Worm (Caenorhabditis elegans) whole organism, L3 larva: ENCODE data around the gene srbc-32.

Experiments
- aly-2 ChIP-seq: fragments of 150-350 bp; optimal IDR thresholded peaks from 2 replicates; lab custom pipeline; 2014; ENCODE audit warnings: missing biosample characterization, missing genetic modification characterization
- ama-1 ChIP-seq: fragments of 150-350 bp; optimal IDR thresholded peaks from 2 replicates; lab custom pipeline; 2018
- ceh-28 ChIP-seq: fragments of 150-350 bp; optimal IDR thresholded peaks from 2 replicates; lab custom pipeline; 2014; ENCODE audit warnings: missing biosample characterization, missing genetic modification reagents, missing genetic modification characterization
- ceh-82 ChIP-seq: fragments of 150-350 bp; optimal IDR thresholded peaks from 2 replicates; lab custom pipeline; 2014; ENCODE audit warnings: missing biosample characterization, missing genetic modification characterization
- ceh-9 ChIP-seq: sonication (generic microtip); optimal IDR thresholded peaks from 2 replicates; lab custom pipeline; 2018; ENCODE audit warnings: missing biosample characterization, missing genetic modification characterization
- daf-12 ChIP-seq: fragments of 150-350 bp; optimal IDR thresholded peaks from 2 replicates; lab custom pipeline; 2014; ENCODE audit warnings: missing biosample characterization, missing genetic modification reagents, missing genetic modification characterization
- egl-27 ChIP-seq: sonication (generic microtip); optimal IDR thresholded peaks from 4 replicates; lab custom pipeline; 2017; ENCODE audit warnings: missing biosample characterization, missing genetic modification reagents, missing genetic modification characterization
- egl-5 ChIP-seq: fragments of 150-350 bp; optimal IDR thresholded peaks from 2 replicates; lab custom pipeline; 2017; ENCODE audit warnings: missing biosample characterization, missing genetic modification reagents, missing genetic modification characterization, inconsistent platforms
- elt-1 ChIP-seq: fragments of 150-350 bp; optimal IDR thresholded peaks from 2 replicates; lab custom pipeline; 2014; ENCODE audit warnings: missing biosample characterization, missing genetic modification characterization
- elt-2 ChIP-seq: sonication (generic microtip); optimal IDR thresholded peaks from 2 replicates; lab custom pipeline; 2016; ENCODE audit warnings: missing genetic modification reagents, mild to moderate bottlenecking, missing genetic modification characterization, missing compliant biosample characterization
- elt-3 ChIP-seq, 3 experiments: fragments of 150-350 bp in 1 of 3; sonication (generic microtip) in 2 of 3; optimal IDR thresholded peaks; 2 replicates in 2 of 3; 4 replicates in 1 of 3; lab custom pipeline; 2014 to 2017; ENCODE audit warnings: missing biosample characterization in 3 of 3, missing genetic modification characterization in 3 of 3
- fkh-10 ChIP-seq: sonication (generic microtip); optimal IDR thresholded peaks from 2 replicates; lab custom pipeline; 2017; ENCODE audit warnings: missing biosample characterization, missing genetic modification reagents, missing genetic modification characterization
- fkh-2 ChIP-seq: fragments of 150-350 bp; optimal IDR thresholded peaks from 2 replicates; lab custom pipeline; 2014; ENCODE audit warnings: missing biosample characterization, missing genetic modification reagents, missing genetic modification characterization
- fos-1 ChIP-seq: fragments of 150-350 bp; optimal IDR thresholded peaks from 2 replicates; lab custom pipeline; 2014; ENCODE audit warnings: missing biosample characterization, missing genetic modification characterization
- jun-1 ChIP-seq: fragments of 150-350 bp; optimal IDR thresholded peaks from 2 replicates; lab custom pipeline; 2014; ENCODE audit warnings: missing biosample characterization, missing genetic modification reagents, missing genetic modification characterization
- lin-15B ChIP-seq: fragments of 150-350 bp; optimal IDR thresholded peaks from 2 replicates; lab custom pipeline; 2014; ENCODE audit warnings: missing biosample characterization, missing genetic modification characterization
- lin-39 ChIP-seq: fragments of 150-350 bp; optimal IDR thresholded peaks from 2 replicates; lab custom pipeline; 2018; ENCODE audit warnings: missing biosample characterization, missing genetic modification reagents, missing genetic modification characterization
- nfya-1 ChIP-seq: sonication (generic microtip); optimal IDR thresholded peaks from 2 replicates; lab custom pipeline; 2017; ENCODE audit warnings: missing genetic modification characterization, mild to moderate bottlenecking, missing compliant biosample characterization, antibody characterized with exemption, moderate library complexity; ENCODE audit not compliant: insufficient read depth
- nhr-11 ChIP-seq: fragments of 150-350 bp; optimal IDR thresholded peaks from 2 replicates; lab custom pipeline; 2014; ENCODE audit warnings: missing biosample characterization, missing genetic modification characterization
- nhr-23 ChIP-seq: fragments of 150-350 bp; optimal IDR thresholded peaks from 2 replicates; lab custom pipeline; 2014; ENCODE audit warnings: missing biosample characterization, missing genetic modification reagents, missing genetic modification characterization
- nhr-237 ChIP-seq: fragments of 150-350 bp; optimal IDR thresholded peaks from 2 replicates; lab custom pipeline; 2014; ENCODE audit warnings: missing biosample characterization, missing genetic modification characterization
- nhr-25 ChIP-seq: sonication (generic microtip); optimal IDR thresholded peaks from 2 replicates; lab custom pipeline; 2017; ENCODE audit warnings: missing biosample characterization, missing genetic modification characterization
- nhr-28 ChIP-seq: fragments of 150-350 bp; optimal IDR thresholded peaks from 2 replicates; lab custom pipeline; 2014; ENCODE audit warnings: missing biosample characterization, missing genetic modification characterization
- nhr-43 ChIP-seq: sonication (generic microtip); optimal IDR thresholded peaks from 2 replicates; lab custom pipeline; 2016; ENCODE audit warnings: mild to moderate bottlenecking, missing genetic modification characterization, missing compliant biosample characterization; ENCODE audit not compliant: poor library complexity, severe bottlenecking
- nhr-76 ChIP-seq: fragments of 150-350 bp; sonication (generic microtip); optimal IDR thresholded peaks from 5 replicates; lab custom pipeline; 2014; ENCODE audit warnings: missing biosample characterization, missing genetic modification characterization
- nhr-77 ChIP-seq: fragments of 150-350 bp; optimal IDR thresholded peaks from 2 replicates; lab custom pipeline; 2014; ENCODE audit warnings: missing biosample characterization, missing genetic modification characterization
- pha-4 ChIP-seq: fragments of 150-350 bp; optimal IDR thresholded peaks from 2 replicates; lab custom pipeline; 2014; ENCODE audit warnings: missing biosample characterization, missing genetic modification reagents, missing genetic modification characterization
- pqm-1 ChIP-seq: fragments of 150-350 bp; optimal IDR thresholded peaks from 2 replicates; lab custom pipeline; 2017; ENCODE audit warnings: missing biosample characterization, missing genetic modification characterization, inconsistent platforms
- sea-2 ChIP-seq: fragments of 150-350 bp; sonication (generic microtip); optimal IDR thresholded peaks from 4 replicates; lab custom pipeline; 2014; ENCODE audit warnings: missing biosample characterization, missing genetic modification reagents, missing genetic modification characterization
- skn-1 ChIP-seq: fragments of 150-350 bp; optimal IDR thresholded peaks from 2 replicates; lab custom pipeline; 2014; ENCODE audit warnings: missing biosample characterization, missing genetic modification characterization
- snpc-4 ChIP-seq: fragments of 150-350 bp; optimal IDR thresholded peaks from 2 replicates; lab custom pipeline; 2014; ENCODE audit warnings: missing biosample characterization, missing genetic modification characterization
- tbx-2 ChIP-seq: sonication (generic microtip); optimal IDR thresholded peaks from 2 replicates; lab custom pipeline; 2016; ENCODE audit warnings: mild to moderate bottlenecking, missing genetic modification characterization, missing compliant biosample characterization
- unc-39 ChIP-seq: sonication (generic microtip); optimal IDR thresholded peaks from 4 replicates; lab custom pipeline; 2017; ENCODE audit warnings: missing biosample characterization, missing genetic modification characterization
- unc-62 ChIP-seq: fragments of 150-350 bp; sonication (generic microtip); optimal IDR thresholded peaks from 4 replicates; lab custom pipeline; 2014; ENCODE audit warnings: missing biosample characterization, missing genetic modification reagents, missing genetic modification characterization
- zag-1 ChIP-seq: fragments of 150-350 bp; optimal IDR thresholded peaks from 2 replicates; lab custom pipeline; 2014; ENCODE audit warnings: missing biosample characterization, missing genetic modification characterization
- ztf-11 ChIP-seq: fragments of 150-350 bp; optimal IDR thresholded peaks from 2 replicates; lab custom pipeline; 2014; ENCODE audit warnings: missing biosample characterization, missing genetic modification characterization
- ztf-4 ChIP-seq: fragments of 150-350 bp; optimal IDR thresholded peaks from 2 replicates; lab custom pipeline; 2014; ENCODE audit warnings: missing biosample characterization, missing genetic modification characterization

Gene srbc-32

ce11 chrV:3490435-3490834 lies 3.7 kb upstream of the srbc-32 start, which contains the start of gene srbc-36:
Gene srbc-36, minus strand, starts transcription at chrV:3490535.
- TF ChIP-seq ztf-4 (no peak), nfya-1 (tag; lab: Kevin White, UChicago) (no peak), nhr-23 (no peak)
- TF ChIP-seq, all 47 proteins: peak for 0

ce11 chrV:3484702-3485101 lies 2.1 kb downstream of the srbc-32 start, which contains the start of gene srbc-33:
Gene srbc-33, minus strand, starts transcription at chrV:3484802.
- TF ChIP-seq pha-4, result no peak
- TF ChIP-seq elt-1 (tag; lab: Kevin White, UChicago), result no peak
- TF ChIP-seq egl-5 (tag; lab: Kevin White, UChicago), result no peak
- TF ChIP-seq unc-62, result no peak
- no peak for TF ChIP-seq skn-1 (tag; lab: Kevin White, UChicago)
- TF ChIP-seq daf-12 (tag; lab: Kevin White, UChicago), result no peak
- TF ChIP-seq fos-1 (tag; lab: Kevin White, UChicago), result no peak
- TF ChIP-seq jun-1 (tag; lab: Kevin White, UChicago), result no peak

- TF ChIP-seq ztf-4, result no peak
- TF ChIP-seq elt-2 (tag; lab: Kevin White, UChicago), result peak; percentile 67
- TF ChIP-seq fkh-2 (tag; lab: Kevin White, UChicago), result no peak
- no peak for TF ChIP-seq fkh-10 (GFP tag; lab: Kevin White, UChicago)
- TF ChIP-seq ceh-9 (tag; lab: Kevin White, UChicago), result no peak
- TF ChIP-seq nhr-237 (tag; lab: Kevin White, UChicago), result no peak
- TF ChIP-seq jun-1 (tag; lab: Kevin White, UChicago), result peak; percentile 23
- peak; percentile 2 for TF ChIP-seq pqm-1 (tag; lab: Kevin White, UChicago)
- TF ChIP-seq lin-15B (tag; lab: Kevin White, UChicago), result no peak
- no peak for TF ChIP-seq tbx-2
Measured at ce11 chrV:3482550-3483002, 4.2 kb downstream of the srbc-32 start, which contains the start of gene lys-7. Gene lys-7, minus strand, starts transcription at chrV:3482600.

ce11 chrV:3480346-3480745 lies 6.4 kb downstream of the srbc-32 start, which contains the start of gene srbc-30:
Gene srbc-30, minus strand, starts transcription at chrV:3480446.
- TF ChIP-seq ceh-28 (tag; lab: Kevin White, UChicago) (no peak), lin-15B (tag; lab: Kevin White, UChicago) (no peak), pha-4 (no peak), nhr-237 (tag; lab: Kevin White, UChicago) (no peak), ztf-11 (no peak), tbx-2 (no peak), elt-3 (tag; optimal IDR thresholded peaks at IDR 0.05; lab: Kevin White, UChicago) (no peak), elt-1 (tag; lab: Kevin White, UChicago) (no peak), snpc-4 (no peak), nhr-28 (tag; lab: Kevin White, UChicago) (no peak), ama-1 (lab: Kevin White, UChicago) (no peak), skn-1 (tag; lab: Kevin White, UChicago) (no peak)

DNA sequence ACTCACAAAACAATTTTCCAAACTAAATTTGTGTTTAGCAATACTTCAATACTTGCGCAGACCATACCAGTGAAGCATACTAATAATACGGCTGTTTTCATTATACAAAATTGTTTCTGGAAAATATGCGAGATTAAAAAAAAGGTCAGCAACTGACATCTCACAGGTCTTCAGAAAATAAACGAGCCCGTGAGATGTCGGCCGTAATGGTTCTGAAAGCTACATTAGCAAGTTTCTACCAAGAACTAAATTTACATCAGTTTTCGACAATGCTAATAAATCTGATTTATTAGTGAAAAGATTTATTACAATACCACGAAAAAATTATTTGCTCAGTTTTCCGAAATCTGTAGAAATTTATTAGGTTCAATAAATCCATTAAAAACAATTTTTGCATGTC lies 9.3 kb downstream of the srbc-32 start, which contains the start of gene srbc-31:
Gene srbc-31 (minus strand): TSS at position 101 of the 400 bp plus-strand sequence.
- TF ChIP-seq elt-3 (tag; optimal IDR thresholded peaks at IDR 0.05; lab: Kevin White, UChicago) (no peak), nhr-23 (no peak), nhr-11 (tag; lab: Kevin White, UChicago) (no peak), egl-5 (tag; lab: Kevin White, UChicago) (no peak), unc-39 (no peak), tbx-2 (no peak), ztf-11 (no peak), nhr-76 (tag; lab: Kevin White, UChicago) (no peak), elt-2 (tag; lab: Kevin White, UChicago) (no peak), zag-1 (tag; lab: Kevin White, UChicago) (no peak), ama-1 (lab: Kevin White, UChicago) (no peak), ztf-4 (no peak), fkh-10 (GFP tag; lab: Kevin White, UChicago) (no peak), jun-1 (tag; lab: Kevin White, UChicago) (no peak), lin-15B (tag; lab: Kevin White, UChicago) (no peak)

ce11 chrV:3476228-3476627 lies 10.5 kb downstream of the srbc-32 start:
- TF ChIP-seq aly-2 (no peak), ceh-9 (tag; lab: Kevin White, UChicago) (no peak), nfya-1 (tag; lab: Kevin White, UChicago) (no peak), snpc-4 (no peak), lin-39 (tag; lab: Kevin White, UChicago) (no peak), ztf-4 (no peak), nhr-43 (tag; lab: Kevin White, UChicago) (no peak), elt-1 (tag; lab: Kevin White, UChicago) (no peak), ceh-82 (tag; lab: Kevin White, UChicago) (no peak), nhr-25 (tag; lab: Kevin White, UChicago) (no peak), nhr-77 (tag; lab: Kevin White, UChicago) (no peak), egl-27 (tag; lab: Kevin White, UChicago) (no peak), pha-4 (no peak), sea-2 (GFP tag; lab: Kevin White, UChicago) (no peak), fkh-2 (tag; lab: Kevin White, UChicago) (no peak), unc-62 (no peak), ceh-28 (tag; lab: Kevin White, UChicago) (no peak), ama-1 (lab: Kevin White, UChicago) (no peak)
